Worm (Caenorhabditis elegans): Measurements from ENCODE around the gene Y67D8C.9.

Y67D8C.9 gene

DNA sequence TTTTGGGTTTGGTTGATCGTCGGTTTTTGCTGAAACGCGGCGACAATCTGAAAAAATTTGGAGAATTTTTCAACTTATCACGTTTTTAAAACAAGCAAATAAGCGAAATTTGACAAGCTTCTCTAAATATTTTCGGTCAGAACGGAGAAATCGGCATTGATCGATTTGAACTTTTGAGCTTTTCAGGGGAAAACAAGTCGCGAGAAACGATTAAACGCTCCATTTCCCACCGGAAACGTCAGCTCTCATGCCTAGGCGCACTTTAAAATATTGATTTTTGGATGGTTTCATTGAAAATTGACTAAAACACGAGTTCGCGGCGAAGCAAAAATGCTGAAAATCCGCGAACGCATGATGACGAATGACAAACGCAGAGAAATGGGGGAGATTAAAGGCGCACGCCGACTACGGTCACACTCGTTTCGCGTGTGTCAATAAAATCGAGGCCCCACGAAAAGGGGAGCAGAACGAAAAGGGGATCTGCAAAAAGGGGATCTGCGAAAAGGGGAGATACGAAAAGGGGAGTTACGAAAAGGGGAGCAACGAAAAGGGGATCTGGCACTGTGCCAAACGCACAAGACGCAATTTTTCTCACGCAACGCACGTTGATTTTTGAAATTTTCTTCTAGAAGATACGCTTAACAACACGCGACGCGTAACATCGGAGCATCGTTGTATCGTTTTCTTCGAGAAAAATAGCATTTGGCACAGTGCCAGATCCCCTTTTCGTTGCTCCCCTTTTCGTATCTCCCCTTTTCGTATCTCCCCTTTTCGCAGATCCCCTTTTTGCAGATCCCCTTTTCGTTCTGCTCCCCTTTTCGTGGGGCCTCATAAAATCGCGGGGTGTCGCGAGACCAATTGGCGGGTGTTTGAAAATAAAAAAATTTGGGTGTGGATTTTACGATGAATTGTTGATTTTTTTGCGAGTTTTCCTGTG, 36.4 kb downstream of the Y67D8C.9 start, which contains the start of gene eel-1:
Gene eel-1 (minus strand): TSS at position 51 of the 937 bp plus-strand sequence.
- TF ChIP-seq attf-5 (GFP tag; optimal IDR thresholded peaks at IDR 0.05) (peak; percentile 96), nhr-80 (tag; optimal IDR thresholded peaks at IDR 0.05) (peak; percentile 88), B0261.1 (tag; optimal IDR thresholded peaks at IDR 0.05) (peak; percentile 17), hrde-1 (tag; optimal IDR thresholded peaks at IDR 0.05; ENCODE audit: borderline replicate concordance) (peak; percentile 53), ceh-79 (tag; optimal IDR thresholded peaks at IDR 0.05) (peak; percentile 42), F22D6.2 (tag; optimal IDR thresholded peaks at IDR 0.05) (peak; percentile 83), hmg-1.2 (GFP tag; IDR thresholded peaks at IDR 0.05) (peak; percentile 90), Y53G8AR.9 (GFP tag; conservative IDR thresholded peaks at IDR 0.05) (peak; percentile 99), attf-6 (GFP tag; IDR thresholded peaks at IDR 0.05) (peak; percentile 88), F37B4.10 (GFP tag; IDR thresholded peaks at IDR 0.05) (peak; percentile 99), ekl-4 (GFP tag; IDR thresholded peaks at IDR 0.05) (peak; percentile 98), tbp1 (GFP tag; optimal IDR thresholded peaks at IDR 0.05) (peak; percentile 74), cebp-2 (GFP tag; IDR thresholded peaks at IDR 0.05) (peak; percentile 95), Y95B8A.8 (GFP tag; IDR thresholded peaks at IDR 0.05) (peak; percentile 99), egrh-3 (GFP tag; IDR thresholded peaks at IDR 0.05) (peak; percentile 84), nhr-90 (tag; optimal IDR thresholded peaks at IDR 0.05) (peak; percentile 72), unc-130 (GFP tag; optimal IDR thresholded peaks at IDR 0.05) (peak; percentile 92), tlf-1 (GFP tag; optimal IDR thresholded peaks at IDR 0.05) (peak; percentile 94), snpc-4 (GFP tag; optimal IDR thresholded peaks at IDR 0.05) (peak; percentile 75), snpc-4 (tag; optimal IDR thresholded peaks at IDR 0.05) (peak; percentile 2 to 75 (median 70)), B0336.3 (GFP tag; IDR thresholded peaks at IDR 0.05) (peak; percentile 94), F49E8.2 (tag; optimal IDR thresholded peaks at IDR 0.05; ENCODE audit: insufficient read depth) (peak; percentile 73), nhr-120 (GFP tag; IDR thresholded peaks at IDR 0.05) (peak; percentile 97), egl-18 (GFP tag; IDR thresholded peaks at IDR 0.05) (peak; percentile 96), K12H6.12 (tag; optimal IDR thresholded peaks at IDR 0.05) (peak; percentile 91), efl-1 (GFP tag; optimal IDR thresholded peaks at IDR 0.05) (peak; percentile 83), athp-1 (tag; optimal IDR thresholded peaks at IDR 0.05) (peak; percentile 92), Y79H2A.3 (GFP tag; conservative IDR thresholded peaks at IDR 0.05) (peak; percentile 99), akir-1 (GFP tag; optimal IDR thresholded peaks at IDR 0.05) (peak; percentile 95), madf-3 (GFP tag; IDR thresholded peaks at IDR 0.05) (peak; percentile 98), aptf-3 (GFP tag; IDR thresholded peaks at IDR 0.05) (peak; percentile 97), sptf-2 (GFP tag; optimal IDR thresholded peaks at IDR 0.05) (peak; percentile 35), let-607 (tag; optimal IDR thresholded peaks at IDR 0.05) (peak; percentile 74 to 86), die-1 (tag; optimal IDR thresholded peaks at IDR 0.05) (peak; percentile 75), lin-40 (tag; optimal IDR thresholded peaks at IDR 0.05) (peak; percentile 95), F10E7.11 (tag; optimal IDR thresholded peaks at IDR 0.05) (peak; percentile 68), ztf-25 (GFP tag; IDR thresholded peaks at IDR 0.05) (peak; percentile 99), ceh-40 (GFP tag; IDR thresholded peaks at IDR 0.05) (peak; percentile 92), Y67H2A.10 (GFP tag; conservative IDR thresholded peaks at IDR 0.05) (peak; percentile 96), hsf-1 (GFP tag; IDR thresholded peaks at IDR 0.05) (peak; percentile 92), sea-2 (GFP tag; IDR thresholded peaks at IDR 0.05) (peak; percentile 96), Y53F4B.3 (GFP tag; IDR thresholded peaks at IDR 0.05) (peak; percentile 95), madf-6 (GFP tag; IDR thresholded peaks at IDR 0.05) (peak; percentile 98), ztf-22 (GFP tag; optimal IDR thresholded peaks at IDR 0.05) (peak; percentile 83), mel-28 (tag; optimal IDR thresholded peaks at IDR 0.05; ENCODE audit: borderline replicate concordance) (peak; percentile 55), attf-3 (GFP tag; conservative IDR thresholded peaks at IDR 0.05) (peak; percentile 87)
